Fruit fly (Drosophila melanogaster): ENCODE data around the gene heca.

The heca gene

dm6 chr3R:30360653-30361052, 82.9 kb downstream of the heca start:
- TF ChIP-seq psq (optimal IDR thresholded peaks at IDR 0.05) (no peak), h (optimal IDR thresholded peaks at IDR 0.05) (no peak), insv (optimal IDR thresholded peaks at IDR 0.05) (no peak), ttk (optimal IDR thresholded peaks at IDR 0.05) (no peak), Sin3A (optimal IDR thresholded peaks at IDR 0.05) (no peak), Myc (optimal IDR thresholded peaks at IDR 0.05) (no peak)

DNA sequence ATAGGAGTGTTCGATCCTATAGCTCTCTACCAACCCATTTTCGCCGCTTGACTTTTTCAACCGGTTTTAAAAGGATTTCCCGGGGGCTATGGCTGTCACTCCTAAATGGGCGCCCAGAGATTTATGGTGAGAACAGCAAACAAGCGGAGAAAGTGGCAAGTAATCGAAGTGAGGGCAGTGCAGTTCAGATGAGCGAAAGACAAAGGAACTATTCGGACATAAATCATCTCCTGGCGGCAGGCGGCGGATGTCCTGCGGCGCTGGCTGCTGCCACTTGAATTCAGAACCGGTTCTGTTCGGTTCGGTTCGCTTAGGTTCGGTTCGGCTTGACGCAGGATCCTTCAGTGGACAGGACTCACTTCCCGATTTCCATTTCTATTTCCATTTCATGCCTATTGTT, 105.4 kb downstream of the heca start:
- TF ChIP-seq insv (optimal IDR thresholded peaks at IDR 0.05) (no peak), h (optimal IDR thresholded peaks at IDR 0.05) (no peak), Myc (optimal IDR thresholded peaks at IDR 0.05) (no peak), psq (optimal IDR thresholded peaks at IDR 0.05) (no peak), ttk (optimal IDR thresholded peaks at IDR 0.05) (no peak), Sin3A (optimal IDR thresholded peaks at IDR 0.05) (no peak)

dm6 chr3R:30385531-30385930, 107.8 kb downstream of the heca start:
- no peak for TF ChIP-seq ttk (optimal IDR thresholded peaks at IDR 0.05)
- TF ChIP-seq h (optimal IDR thresholded peaks at IDR 0.05), result no peak
- no peak for TF ChIP-seq Myc (optimal IDR thresholded peaks at IDR 0.05)
- no peak for TF ChIP-seq psq (optimal IDR thresholded peaks at IDR 0.05)
- TF ChIP-seq insv (optimal IDR thresholded peaks at IDR 0.05), result no peak
- TF ChIP-seq Sin3A (optimal IDR thresholded peaks at IDR 0.05), result no peak

DNA sequence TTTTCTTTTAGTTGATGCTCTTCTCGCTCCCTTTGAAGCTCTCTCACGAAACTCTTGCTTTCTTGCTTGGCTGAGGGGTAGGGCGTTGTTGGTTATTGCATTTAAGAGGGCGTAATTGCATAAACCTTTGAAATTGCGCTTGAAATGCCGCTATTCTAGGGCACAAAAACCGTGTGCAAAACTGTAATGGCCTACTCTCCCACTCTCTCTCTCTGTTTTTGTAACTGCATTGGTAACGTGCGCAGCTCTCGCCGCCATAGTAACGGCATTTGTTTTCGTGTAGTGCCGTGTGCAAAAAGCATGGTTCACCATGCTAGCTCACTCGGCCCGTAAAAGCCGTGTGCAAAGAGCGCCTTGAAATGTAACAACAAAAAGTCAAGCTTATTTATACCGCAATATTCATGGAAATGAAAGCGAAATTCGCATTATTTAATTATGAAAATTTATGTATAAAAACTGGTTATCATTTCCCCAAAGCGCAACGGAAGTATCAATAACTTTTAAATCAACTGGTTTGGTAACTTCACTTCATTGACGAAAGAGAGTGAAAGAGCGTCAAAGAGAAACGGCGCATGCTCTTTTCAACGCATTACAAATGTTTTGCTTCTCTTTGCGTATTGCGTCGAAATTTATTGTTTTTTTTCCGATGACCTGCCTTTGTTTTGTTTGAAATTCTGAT, 109.2 kb downstream of the heca start:
- TF ChIP-seq Sin3A (optimal IDR thresholded peaks at IDR 0.05), result no peak
- no peak for TF ChIP-seq Myc (optimal IDR thresholded peaks at IDR 0.05)
- TF ChIP-seq h (optimal IDR thresholded peaks at IDR 0.05), result no peak
- no peak for TF ChIP-seq insv (optimal IDR thresholded peaks at IDR 0.05)

- TF ChIP-seq psq (optimal IDR thresholded peaks at IDR 0.05), result no peak
- no peak for TF ChIP-seq h (optimal IDR thresholded peaks at IDR 0.05)
- no peak for TF ChIP-seq ttk (optimal IDR thresholded peaks at IDR 0.05)
- no peak for TF ChIP-seq Sin3A (optimal IDR thresholded peaks at IDR 0.05)
- TF ChIP-seq insv (optimal IDR thresholded peaks at IDR 0.05), result no peak
- no peak for TF ChIP-seq Myc (optimal IDR thresholded peaks at IDR 0.05)
Measured at dm6 chr3R:30387515-30388178, 109.9 kb downstream of the heca start, which contains the start of the genes Fer2LCH and Fer1HCH. Fer2LCH (plus strand) TSS chr3R:30387804. Fer1HCH (minus strand) TSS chr3R:30388178.

dm6 chr3R:30388215-30388871, 110.6 kb downstream of the heca start:
- TF ChIP-seq insv (optimal IDR thresholded peaks at IDR 0.05), result no peak
- TF ChIP-seq h (optimal IDR thresholded peaks at IDR 0.05), result no peak
- TF ChIP-seq Myc (optimal IDR thresholded peaks at IDR 0.05), result no peak
- TF ChIP-seq Sin3A (optimal IDR thresholded peaks at IDR 0.05), result no peak
- no peak for TF ChIP-seq psq (optimal IDR thresholded peaks at IDR 0.05)
- TF ChIP-seq ttk (optimal IDR thresholded peaks at IDR 0.05), result no peak

dm6 chr3R:30389096-30389495, 111.4 kb downstream of the heca start:
- TF ChIP-seq h (optimal IDR thresholded peaks at IDR 0.05), result no peak
- TF ChIP-seq Sin3A (optimal IDR thresholded peaks at IDR 0.05), result no peak
- TF ChIP-seq Myc (optimal IDR thresholded peaks at IDR 0.05), result no peak
- TF ChIP-seq psq (optimal IDR thresholded peaks at IDR 0.05), result no peak
- no peak for TF ChIP-seq ttk (optimal IDR thresholded peaks at IDR 0.05)

dm6 chr3R:30390304-30390703, 112.6 kb downstream of the heca start:
- TF ChIP-seq Sin3A (optimal IDR thresholded peaks at IDR 0.05) (no peak), psq (optimal IDR thresholded peaks at IDR 0.05) (no peak), Myc (optimal IDR thresholded peaks at IDR 0.05) (no peak), insv (optimal IDR thresholded peaks at IDR 0.05) (no peak), ttk (optimal IDR thresholded peaks at IDR 0.05) (no peak), h (optimal IDR thresholded peaks at IDR 0.05) (no peak)

DNA sequence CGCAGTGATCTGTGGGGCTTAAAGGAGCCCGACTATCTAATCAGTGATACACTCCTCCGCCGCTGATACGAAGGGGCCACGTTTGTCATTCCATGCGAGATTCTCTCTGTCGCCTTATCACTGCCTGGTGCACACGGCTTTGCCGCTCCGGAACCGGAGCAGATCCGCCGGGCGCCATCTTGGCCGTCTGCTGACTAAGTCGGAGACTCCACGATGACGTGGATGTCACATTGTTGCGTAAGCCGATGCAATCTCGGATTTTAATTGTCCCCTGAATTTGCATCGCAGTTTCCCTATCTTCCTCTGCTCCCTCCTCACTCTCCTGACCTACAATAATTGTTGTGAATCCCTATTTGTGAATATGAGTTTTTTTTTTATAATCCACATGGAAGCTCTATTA, 113.4 kb downstream of the heca start:
- no peak for TF ChIP-seq psq (optimal IDR thresholded peaks at IDR 0.05)
- TF ChIP-seq Sin3A (optimal IDR thresholded peaks at IDR 0.05), result no peak
- TF ChIP-seq insv (optimal IDR thresholded peaks at IDR 0.05), result no peak
- no peak for TF ChIP-seq Myc (optimal IDR thresholded peaks at IDR 0.05)
- TF ChIP-seq ttk (optimal IDR thresholded peaks at IDR 0.05), result no peak
- TF ChIP-seq h (optimal IDR thresholded peaks at IDR 0.05), result no peak

DNA sequence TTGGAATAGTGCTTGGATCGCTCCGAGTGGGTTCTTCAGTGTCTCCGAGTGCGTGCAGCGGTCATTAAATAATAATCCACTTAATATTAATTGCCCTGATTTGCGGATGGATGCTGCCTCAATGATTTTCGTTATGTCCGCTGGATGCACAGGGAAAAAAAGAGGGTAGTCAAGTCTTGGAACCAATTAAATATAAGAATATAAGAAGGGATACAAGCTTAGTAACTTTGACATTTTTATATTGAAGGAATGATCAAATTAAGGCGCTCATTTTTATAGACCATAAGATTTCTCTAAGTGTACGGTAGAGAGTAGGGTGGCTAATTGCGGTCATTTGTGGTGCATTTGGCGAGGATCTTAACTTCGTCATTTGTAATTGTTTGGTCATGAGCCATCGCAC, 114.2 kb downstream of the heca start:
- TF ChIP-seq insv (optimal IDR thresholded peaks at IDR 0.05) (no peak), Sin3A (optimal IDR thresholded peaks at IDR 0.05) (no peak), h (optimal IDR thresholded peaks at IDR 0.05) (no peak), Myc (optimal IDR thresholded peaks at IDR 0.05) (no peak)

- TF ChIP-seq Sin3A (optimal IDR thresholded peaks at IDR 0.05) (no peak), Myc (optimal IDR thresholded peaks at IDR 0.05) (no peak), insv (optimal IDR thresholded peaks at IDR 0.05) (no peak), h (optimal IDR thresholded peaks at IDR 0.05) (no peak), ttk (optimal IDR thresholded peaks at IDR 0.05) (no peak), psq (optimal IDR thresholded peaks at IDR 0.05) (no peak)
Measured at dm6 chr3R:30393909-30394308, 116.2 kb downstream of the heca start.

DNA sequence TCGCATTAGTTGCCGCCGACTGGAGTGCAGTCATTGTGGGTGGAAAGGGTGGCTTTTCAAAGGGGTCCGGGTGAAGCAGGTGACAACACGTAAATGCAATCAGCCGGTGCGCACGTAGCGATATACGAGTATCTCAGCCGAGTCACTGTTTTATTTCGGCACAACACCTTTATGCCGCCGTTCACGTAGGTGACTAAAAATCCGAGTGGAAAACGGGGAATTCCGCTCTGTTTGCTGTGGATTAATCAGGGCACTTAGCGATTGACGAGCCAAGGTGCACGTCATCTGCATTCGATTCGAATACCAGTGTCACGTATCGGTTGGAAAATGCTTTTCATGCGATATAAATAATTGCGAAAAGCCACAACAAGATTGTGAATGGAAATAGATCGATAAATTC, 128.8 kb downstream of the heca start:
- no peak for TF ChIP-seq Sin3A (optimal IDR thresholded peaks at IDR 0.05)
- no peak for TF ChIP-seq Myc (optimal IDR thresholded peaks at IDR 0.05)
- TF ChIP-seq h (optimal IDR thresholded peaks at IDR 0.05), result no peak
- TF ChIP-seq insv (optimal IDR thresholded peaks at IDR 0.05), result no peak
- no peak for TF ChIP-seq ttk (optimal IDR thresholded peaks at IDR 0.05)
- no peak for TF ChIP-seq psq (optimal IDR thresholded peaks at IDR 0.05)

All from Kc167 (cell line).